Worm (Caenorhabditis elegans): ENCODE results near the gene T04A8.8.
A peak's percentile ranks its signal among the peaks of the same experiment; 100 is the strongest.

Gene T04A8.8

DNA sequence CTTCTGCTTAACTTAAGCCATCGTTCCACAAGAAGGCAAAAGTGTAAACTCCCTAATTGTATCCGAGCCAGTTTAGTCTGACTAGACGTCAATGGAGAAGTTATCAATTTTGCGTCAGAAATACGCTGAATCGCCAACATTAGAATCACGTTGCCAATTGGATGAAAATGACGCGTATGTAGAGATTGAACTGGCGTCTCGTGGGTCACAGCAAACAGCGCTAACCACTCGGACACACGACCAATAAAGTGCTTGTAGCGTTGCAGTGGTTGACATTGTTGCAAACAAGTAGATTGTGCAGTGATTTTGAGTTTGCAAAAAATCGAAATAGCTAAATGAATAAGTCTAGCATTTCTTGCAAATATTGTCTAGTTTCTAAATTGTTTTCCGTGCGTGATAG lies 4.2 kb upstream of the T04A8.8 start (continued):
- TF ChIP-seq ceh-44 (GFP tag; IDR thresholded peaks at IDR 0.05) (peak; percentile 90), hlh-30 (tag; optimal IDR thresholded peaks at IDR 0.05; ENCODE audit: insufficient read depth) (peak; percentile 87), mdl-1 (tag; optimal IDR thresholded peaks at IDR 0.05) (peak in 1 of 2 experiments; percentile 73)

DNA sequence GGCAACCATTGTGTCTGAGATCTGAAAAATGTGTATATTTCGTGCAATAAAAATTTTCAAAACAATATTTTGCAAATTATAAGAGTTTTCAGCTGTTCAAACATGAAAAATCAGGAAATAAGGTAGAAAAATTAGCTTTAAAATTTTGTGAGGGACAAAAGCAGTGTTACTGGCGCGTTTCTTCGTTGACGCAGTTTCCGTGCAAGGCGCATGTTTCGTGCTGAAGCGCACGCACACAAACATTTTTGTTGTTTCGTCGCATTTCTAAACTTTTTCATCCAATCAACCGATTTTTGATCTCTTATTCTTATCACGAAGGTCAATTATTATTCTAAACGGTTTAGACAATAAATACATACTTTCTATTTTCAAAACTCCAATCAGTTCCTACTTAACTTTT lies 514 bp upstream of the T04A8.8 start, which contains the start of gene nifk-1:
Gene nifk-1 (minus strand): TSS at position 27 of the 400 bp plus-strand sequence.
- TF ChIP-seq aha-1 (tag), result peak; percentile 70
- TF ChIP-seq daf-16 (GFP tag; optimal IDR thresholded peaks at IDR 0.05), result peak in 1 of 2 experiments; percentile 55
- TF ChIP-seq daf-16 (tag; optimal IDR thresholded peaks at IDR 0.05), result peak; percentile 94
- TF ChIP-seq mxl-2 (GFP tag; conservative IDR thresholded peaks at IDR 0.05), result no peak
- TF ChIP-seq hmg-1.1 (GFP tag; IDR thresholded peaks at IDR 0.05), result peak; percentile 58
- peak; percentile 87 to 99 for TF ChIP-seq hif-1 (tag; optimal IDR thresholded peaks at IDR 0.05)
- peak; percentile 21 for TF ChIP-seq nhr-102 (tag; optimal IDR thresholded peaks at IDR 0.05)
- TF ChIP-seq rbr-2 (tag; optimal IDR thresholded peaks at IDR 0.05), result peak; percentile 67
- peak; percentile 76 for TF ChIP-seq nhr-28 (tag; optimal IDR thresholded peaks at IDR 0.05)
- 0 out of 2 replicates have a peak, but pooled peaks have one; percentile 23 for TF ChIP-seq lin-1 (GFP tag; IDR thresholded peaks at IDR 0.05)
- TF ChIP-seq madf-9 (GFP tag; conservative IDR thresholded peaks at IDR 0.05), result no peak
- TF ChIP-seq nhr-11 (tag; optimal IDR thresholded peaks at IDR 0.05), result peak; percentile 22
- TF ChIP-seq mxl-3 (GFP tag; optimal IDR thresholded peaks at IDR 0.05), result peak; percentile 62
- TF ChIP-seq lin-38 (GFP tag; IDR thresholded peaks at IDR 0.05), result peak; percentile 77
- TF ChIP-seq hlh-30 (tag; optimal IDR thresholded peaks at IDR 0.05; ENCODE audit: insufficient read depth), result peak; percentile 63
- TF ChIP-seq spr-3 (GFP tag; optimal IDR thresholded peaks at IDR 0.05), result no peak
- TF ChIP-seq gei-8 (GFP tag; optimal IDR thresholded peaks at IDR 0.05), result no peak
- TF ChIP-seq dve-1 (tag; optimal IDR thresholded peaks at IDR 0.05; ENCODE audit: insufficient read depth), result peak; percentile 90
- TF ChIP-seq nhr-48 (tag; optimal IDR thresholded peaks at IDR 0.05), result peak; percentile 33
- no peak for TF ChIP-seq pha-4 (GFP tag; IDR thresholded peaks at IDR 0.05)
- TF ChIP-seq pha-4 (tag; optimal IDR thresholded peaks at IDR 0.05), result peak; percentile 74
- no peak for TF ChIP-seq vab-7 (GFP tag; IDR thresholded peaks at IDR 0.05)
- no peak for TF ChIP-seq egl-43 (GFP tag; IDR thresholded peaks at IDR 0.05)
- TF ChIP-seq mes-2 (tag; optimal IDR thresholded peaks at IDR 0.05; ENCODE audit: poor library complexity, severe bottlenecking), result peak; percentile 78
- peak; percentile 80 for TF ChIP-seq dpl-1 (GFP tag; optimal IDR thresholded peaks at IDR 0.05)
- peak; percentile 80 for TF ChIP-seq hlh-11 (tag; optimal IDR thresholded peaks at IDR 0.05)
- peak; percentile 76 for TF ChIP-seq dmd-6 (GFP tag; IDR thresholded peaks at IDR 0.05)
- TF ChIP-seq spr-1 (tag; optimal IDR thresholded peaks at IDR 0.05), result no peak
- peak in 1 of 2 experiments; percentile 55 for TF ChIP-seq mdl-1 (tag; optimal IDR thresholded peaks at IDR 0.05)
- no peak for TF ChIP-seq pqm-1 (tag; optimal IDR thresholded peaks at IDR 0.05)
- TF ChIP-seq lsy-2 (tag; optimal IDR thresholded peaks at IDR 0.05), result peak in 1 of 2 experiments; percentile 87
- peak; percentile 70 for TF ChIP-seq T20F7.1 (GFP tag; optimal IDR thresholded peaks at IDR 0.05)
- TF ChIP-seq ztf-7 (tag; optimal IDR thresholded peaks at IDR 0.05), result peak; percentile 28
- peak; percentile 19 for TF ChIP-seq lin-13 (GFP tag; optimal IDR thresholded peaks at IDR 0.05)
- no peak for TF ChIP-seq php-3 (GFP tag; IDR thresholded peaks at IDR 0.05)
- TF ChIP-seq mep-1 (tag; optimal IDR thresholded peaks at IDR 0.05), result peak; percentile 83
- TF ChIP-seq nhr-77 (tag; optimal IDR thresholded peaks at IDR 0.05), result peak; percentile 68

DNA sequence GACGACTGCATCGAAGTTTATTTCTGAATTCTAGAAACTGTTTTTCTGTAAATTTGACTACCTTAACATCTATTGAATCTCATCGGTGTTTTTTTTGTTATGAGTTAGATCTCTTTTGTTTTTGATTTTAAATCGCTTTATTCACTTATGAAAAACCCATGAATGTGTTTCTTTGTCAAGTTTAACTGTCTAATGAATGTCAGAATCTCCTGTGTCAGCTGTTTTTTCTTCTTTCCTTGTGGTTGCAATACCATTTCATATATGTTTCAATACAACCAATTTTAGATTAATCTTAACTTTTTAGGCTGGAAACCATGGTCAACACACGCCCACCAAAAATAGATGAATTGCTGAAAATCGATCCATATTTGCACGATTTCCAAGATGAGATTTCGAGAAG lies 1.3 kb downstream of the T04A8.8 start, which contains the start of gene T04A8.7:
Gene T04A8.7 (plus strand): TSS at position 301 of the 400 bp plus-strand sequence.
- TF ChIP-seq mes-2 (tag; optimal IDR thresholded peaks at IDR 0.05; ENCODE audit: poor library complexity, severe bottlenecking) (no peak), snpc-1.2 (GFP tag; IDR thresholded peaks at IDR 0.05) (no peak), nhr-25 (tag; optimal IDR thresholded peaks at IDR 0.05; ENCODE audit: borderline replicate concordance, insufficient read depth) (no peak), hlh-11 (tag; optimal IDR thresholded peaks at IDR 0.05) (no peak), lin-38 (GFP tag; IDR thresholded peaks at IDR 0.05) (no peak), ceh-62 (tag; optimal IDR thresholded peaks at IDR 0.05) (no peak), daf-16 (GFP tag; optimal IDR thresholded peaks at IDR 0.05) (no peak), daf-16 (tag; optimal IDR thresholded peaks at IDR 0.05) (no peak), ama-1 (optimal IDR thresholded peaks at IDR 0.05) (peak; percentile 59), jun-1 (tag; optimal IDR thresholded peaks at IDR 0.05) (no peak), unc-62 (GFP tag; optimal IDR thresholded peaks at IDR 0.05 in 1 of 2) (peak in 1 of 2 experiments; percentile 67), unc-62 (tag; optimal IDR thresholded peaks at IDR 0.05) (no peak)
